Worm (Caenorhabditis elegans) whole organism, dauer: ENCODE results near the gene C54D10.13.

Source experiments
- unc-62 ChIP-seq: sonication (generic microtip); optimal IDR thresholded peaks from 2 replicates; lab custom pipeline; 2017; ENCODE audit warnings: missing biosample characterization, missing genetic modification reagents, missing genetic modification characterization

Gene C54D10.13

ce11 chrV:12432111-12432510 lies at the start of gene C54D10.13:
TSS of gene C54D10.13 (minus strand) at chrV:12432289.
- TF ChIP-seq unc-62 (GFP tag; lab: Kevin White, UChicago), result no peak

ce11 chrV:12478990-12479389 lies 46.9 kb upstream of the C54D10.13 start:
- TF ChIP-seq unc-62 (GFP tag; lab: Kevin White, UChicago), result no peak

ce11 chrV:12478111-12478510 lies 46.0 kb upstream of the C54D10.13 start, which contains the start of gene atn-1:
TSS of gene atn-1 (plus strand) at chrV:12478411.
- no peak for TF ChIP-seq unc-62 (GFP tag; lab: Kevin White, UChicago)

- TF ChIP-seq unc-62 (GFP tag; lab: Kevin White, UChicago), result no peak
Observed at ce11 chrV:12477139-12477538, 45.0 kb upstream of the C54D10.13 start.

ce11 chrV:12475360-12475759 lies 43.3 kb upstream of the C54D10.13 start:
- TF ChIP-seq unc-62 (GFP tag; lab: Kevin White, UChicago), result no peak

- TF ChIP-seq unc-62 (GFP tag; lab: Kevin White, UChicago), result no peak
Observed at ce11 chrV:12470324-12470723, 38.2 kb upstream of the C54D10.13 start.

- no peak for TF ChIP-seq unc-62 (GFP tag; lab: Kevin White, UChicago)
Observed at ce11 chrV:12468363-12468762, 36.3 kb upstream of the C54D10.13 start, which contains the start of gene F28C1.3. TSS of gene F28C1.3 (plus strand) at chrV:12468663.

- TF ChIP-seq unc-62 (GFP tag; lab: Kevin White, UChicago), result no peak
Observed at ce11 chrV:12467755-12468154, 35.7 kb upstream of the C54D10.13 start.

- TF ChIP-seq unc-62 (GFP tag; lab: Kevin White, UChicago), result no peak
Observed at ce11 chrV:12466653-12467052, 34.6 kb upstream of the C54D10.13 start.

- no peak for TF ChIP-seq unc-62 (GFP tag; lab: Kevin White, UChicago)
Observed at ce11 chrV:12465399-12465798, 33.3 kb upstream of the C54D10.13 start.

ce11 chrV:12462908-12463307 lies 30.8 kb upstream of the C54D10.13 start, which contains the start of gene egl-10:
TSS of gene egl-10 (minus strand) at chrV:12463008.
- TF ChIP-seq unc-62 (GFP tag; lab: Kevin White, UChicago), result no peak

ce11 chrV:12460583-12460982 lies 28.5 kb upstream of the C54D10.13 start:
- no peak for TF ChIP-seq unc-62 (GFP tag; lab: Kevin White, UChicago)

- TF ChIP-seq unc-62 (GFP tag; lab: Kevin White, UChicago), result no peak
Observed at ce11 chrV:12455695-12456094, 23.6 kb upstream of the C54D10.13 start.

- no peak for TF ChIP-seq unc-62 (GFP tag; lab: Kevin White, UChicago)
Observed at ce11 chrV:12450441-12450840, 18.4 kb upstream of the C54D10.13 start, which contains the start of gene F28C1.1. TSS of gene F28C1.1 (plus strand) at chrV:12450805.

ce11 chrV:12449902-12450301 lies 17.8 kb upstream of the C54D10.13 start, which contains the start of gene C54D10.10:
TSS of gene C54D10.10 (minus strand) at chrV:12450002.
- no peak for TF ChIP-seq unc-62 (GFP tag; lab: Kevin White, UChicago)

ce11 chrV:12446895-12447294 lies 14.8 kb upstream of the C54D10.13 start, which contains the start of the genes pals-38 and C54D10.9:
TSS of gene pals-38 (minus strand) at chrV:12446995.
TSS of gene C54D10.9 (plus strand) at chrV:12447153.
- no peak for TF ChIP-seq unc-62 (GFP tag; lab: Kevin White, UChicago)

- no peak for TF ChIP-seq unc-62 (GFP tag; lab: Kevin White, UChicago)
Observed at ce11 chrV:12443754-12444153, 11.7 kb upstream of the C54D10.13 start, which contains the start of gene pals-39. TSS of gene pals-39 (minus strand) at chrV:12443854.
